Worm (Caenorhabditis elegans): ENCODE results near the gene K10C2.2.

K10C2.2 gene

ce11 chrX:6446564-6446963, 13.0 kb upstream of the K10C2.2 start, which contains the start of gene asp-14:
TSS of gene asp-14 (minus strand) at chrX:6446664.
- TF ChIP-seq ceh-100 (GFP tag; IDR thresholded peaks at IDR 0.05) (no peak), lsy-27 (tag; optimal IDR thresholded peaks at IDR 0.05; ENCODE audit: borderline replicate concordance, insufficient read depth) (no peak), Y79H2A.3 (GFP tag; conservative IDR thresholded peaks at IDR 0.05) (no peak), zim-3 (tag; optimal IDR thresholded peaks at IDR 0.05) (no peak), lin-40 (tag; optimal IDR thresholded peaks at IDR 0.05) (no peak), T07F8.4 (tag; optimal IDR thresholded peaks at IDR 0.05) (no peak), K11D2.4 (GFP tag; IDR thresholded peaks at IDR 0.05) (no peak), zfh-2 (GFP tag; conservative IDR thresholded peaks at IDR 0.05) (no peak), ceh-40 (GFP tag; IDR thresholded peaks at IDR 0.05) (no peak), egrh-3 (GFP tag; IDR thresholded peaks at IDR 0.05) (no peak), lir-1 (GFP tag; conservative IDR thresholded peaks at IDR 0.05) (no peak), aptf-3 (GFP tag; IDR thresholded peaks at IDR 0.05) (no peak), ztf-26 (tag; optimal IDR thresholded peaks at IDR 0.05) (no peak), mel-28 (tag; optimal IDR thresholded peaks at IDR 0.05; ENCODE audit: borderline replicate concordance) (no peak), attf-3 (GFP tag; conservative IDR thresholded peaks at IDR 0.05) (no peak), lin-35 (GFP tag; optimal IDR thresholded peaks at IDR 0.05) (no peak), nhr-80 (tag; optimal IDR thresholded peaks at IDR 0.05) (no peak), ets-4 (GFP tag; optimal IDR thresholded peaks at IDR 0.05) (no peak)

ce11 chrX:6445239-6445638, 11.7 kb upstream of the K10C2.2 start:
- TF ChIP-seq lsy-27 (tag; optimal IDR thresholded peaks at IDR 0.05; ENCODE audit: borderline replicate concordance, insufficient read depth) (no peak), nhr-80 (tag; optimal IDR thresholded peaks at IDR 0.05) (peak; percentile 23)

ce11 chrX:6443373-6443772, 9.8 kb upstream of the K10C2.2 start, which contains the start of gene K10C2.7:
TSS of gene K10C2.7 (minus strand) at chrX:6443473.
- TF ChIP-seq C17E4.6 (GFP tag; IDR thresholded peaks at IDR 0.05) (no peak), ceh-91 (GFP tag; IDR thresholded peaks at IDR 0.05) (no peak), cebp-1 (GFP tag; IDR thresholded peaks at IDR 0.05) (no peak), cebp-1 (tag; optimal IDR thresholded peaks at IDR 0.05) (no peak), F37B4.10 (GFP tag; IDR thresholded peaks at IDR 0.05) (no peak), unc-130 (GFP tag; optimal IDR thresholded peaks at IDR 0.05) (no peak), lir-1 (GFP tag; conservative IDR thresholded peaks at IDR 0.05) (no peak), lin-40 (tag; optimal IDR thresholded peaks at IDR 0.05) (no peak), F33H1.4 (GFP tag; IDR thresholded peaks at IDR 0.05) (no peak), lsy-27 (tag; optimal IDR thresholded peaks at IDR 0.05; ENCODE audit: borderline replicate concordance, insufficient read depth) (no peak), ets-4 (GFP tag; optimal IDR thresholded peaks at IDR 0.05) (no peak)

- TF ChIP-seq somi-1 (GFP tag; optimal IDR thresholded peaks at IDR 0.05), result no peak
These were observed 6.9 kb upstream of the K10C2.2 start, which contains the start of gene K10C2.14 for ce11 chrX:6440464-6440863. TSS of gene K10C2.14 (minus strand) at chrX:6440564.

- TF ChIP-seq cebp-2 (GFP tag; IDR thresholded peaks at IDR 0.05) (no peak), Y67H2A.10 (GFP tag; conservative IDR thresholded peaks at IDR 0.05) (no peak), ekl-4 (GFP tag; IDR thresholded peaks at IDR 0.05) (no peak), hlh-26 (GFP tag; conservative IDR thresholded peaks at IDR 0.05) (no peak)
These were observed 4.0 kb upstream of the K10C2.2 start, which contains the start of gene K10C2.8 for ce11 chrX:6437545-6437944. TSS of gene K10C2.8 (minus strand) at chrX:6437645.

- TF ChIP-seq F22D6.2 (tag; optimal IDR thresholded peaks at IDR 0.05), result no peak
- no peak for TF ChIP-seq F55B11.4 (tag; optimal IDR thresholded peaks at IDR 0.05; ENCODE audit: borderline replicate concordance, insufficient read depth)
- TF ChIP-seq tlf-1 (GFP tag; optimal IDR thresholded peaks at IDR 0.05), result no peak
- TF ChIP-seq ekl-4 (GFP tag; IDR thresholded peaks at IDR 0.05), result no peak
- TF ChIP-seq atf-7 (tag; optimal IDR thresholded peaks at IDR 0.05), result no peak
- no peak for TF ChIP-seq pbrm-1 (GFP tag; IDR thresholded peaks at IDR 0.05)
- no peak for TF ChIP-seq ceh-58 (GFP tag; IDR thresholded peaks at IDR 0.05)
- no peak for TF ChIP-seq egl-44 (GFP tag; IDR thresholded peaks at IDR 0.05)
- TF ChIP-seq ceh-27 (GFP tag; optimal IDR thresholded peaks at IDR 0.05), result no peak
These were observed 2.2 kb upstream of the K10C2.2 start for ce11 chrX:6435812-6436211.

Data from whole organism, young adult.